Fruit fly (Drosophila melanogaster): ENCODE results near the gene mRpL1.

The mRpL1 gene

dm6 chr3R:8300928-8301752 is at the start of gene mRpL1, which contains the start of gene CG9626:
TSS of gene mRpL1 (plus strand) at chr3R:8301440.
TSS of gene CG9626 (minus strand) at chr3R:8300978.
- TF ChIP-seq CG32121 (GFP tag; IDR thresholded peaks at IDR 0.05) (no peak), Ets98B (GFP tag; IDR thresholded peaks at IDR 0.05) (no peak), CG15710 (tag; optimal IDR thresholded peaks at IDR 0.05) (no peak), CG4496 (GFP tag; IDR thresholded peaks at IDR 0.05) (peak; percentile 53; the same call in 2 of the 3 replicates), CG13204 (GFP tag; optimal IDR thresholded peaks at IDR 0.05) (no peak)

dm6 chr3R:8251532-8251931 is 49.7 kb upstream of the mRpL1 start:
- TF ChIP-seq fd96Ca (GFP tag; IDR thresholded peaks at IDR 0.05) (0 out of 3 replicates have a peak, but pooled peaks have one; percentile 18), CG13204 (GFP tag; optimal IDR thresholded peaks at IDR 0.05) (peak; percentile 90), CG12605 (GFP tag; IDR thresholded peaks at IDR 0.05) (no peak)

dm6 chr3R:8254347-8254746 is 46.9 kb upstream of the mRpL1 start:
- TF ChIP-seq Pif1A (GFP tag; optimal IDR thresholded peaks at IDR 0.05) (no peak), CG34367 (tag; optimal IDR thresholded peaks at IDR 0.05) (no peak), CG8301 (tag; optimal IDR thresholded peaks at IDR 0.05) (no peak), Ets98B (GFP tag; IDR thresholded peaks at IDR 0.05) (no peak), fd96Ca (GFP tag; IDR thresholded peaks at IDR 0.05) (no peak), CG14655 (GFP tag; optimal IDR thresholded peaks at IDR 0.05) (no peak), CG9948 (tag; optimal IDR thresholded peaks at IDR 0.05) (no peak), CG10348 (GFP tag; IDR thresholded peaks at IDR 0.05) (no peak), Snoo (tag; optimal IDR thresholded peaks at IDR 0.05) (no peak), CG12605 (GFP tag; IDR thresholded peaks at IDR 0.05) (no peak), CG13204 (GFP tag; optimal IDR thresholded peaks at IDR 0.05) (no peak), D1 (tag; optimal IDR thresholded peaks at IDR 0.05) (no peak), Pif1B (GFP tag; optimal IDR thresholded peaks at IDR 0.05) (no peak), CG8159 (tag; optimal IDR thresholded peaks at IDR 0.05) (no peak)

- peak; percentile 36; the same call in 1 of the 2 replicates for TF ChIP-seq CG12605 (GFP tag; IDR thresholded peaks at IDR 0.05)
- no peak for TF ChIP-seq CG34367 (tag; optimal IDR thresholded peaks at IDR 0.05)
- peak; percentile 68 for TF ChIP-seq CG14655 (GFP tag; optimal IDR thresholded peaks at IDR 0.05)
- no peak for TF ChIP-seq CG15710 (tag; optimal IDR thresholded peaks at IDR 0.05)
- no peak for TF ChIP-seq Pif1A (GFP tag; optimal IDR thresholded peaks at IDR 0.05)
- TF ChIP-seq CG32121 (GFP tag; IDR thresholded peaks at IDR 0.05) = peak; percentile 53
- TF ChIP-seq fd96Ca (GFP tag; IDR thresholded peaks at IDR 0.05) = no peak
- no peak for TF ChIP-seq CG4496 (GFP tag; IDR thresholded peaks at IDR 0.05)
- peak; percentile 47; the same call in 1 of the 2 replicates for TF ChIP-seq Ets98B (GFP tag; IDR thresholded peaks at IDR 0.05)
- no peak for TF ChIP-seq rn (GFP tag; IDR thresholded peaks at IDR 0.05)
- TF ChIP-seq CG8159 (tag; optimal IDR thresholded peaks at IDR 0.05) = no peak
- TF ChIP-seq gl (tag; optimal IDR thresholded peaks at IDR 0.05) = no peak
- peak; percentile 68 for TF ChIP-seq CG8301 (tag; optimal IDR thresholded peaks at IDR 0.05)
- TF ChIP-seq CG10348 (GFP tag; IDR thresholded peaks at IDR 0.05) = no peak
- no peak for TF ChIP-seq D1 (tag; optimal IDR thresholded peaks at IDR 0.05)
These were observed 45.2 kb upstream of the mRpL1 start for dm6 chr3R:8256040-8256439.

dm6 chr3R:8261634-8262033 is 39.6 kb upstream of the mRpL1 start:
- TF ChIP-seq CG4496 (GFP tag; IDR thresholded peaks at IDR 0.05) (no peak), Pif1B (GFP tag; optimal IDR thresholded peaks at IDR 0.05) (no peak), CG13204 (GFP tag; optimal IDR thresholded peaks at IDR 0.05) (no peak), CG10348 (GFP tag; IDR thresholded peaks at IDR 0.05) (no peak), CG17806 (tag; optimal IDR thresholded peaks at IDR 0.05) (no peak), CG12605 (GFP tag; IDR thresholded peaks at IDR 0.05) (no peak), CG32121 (GFP tag; IDR thresholded peaks at IDR 0.05) (no peak)

dm6 chr3R:8264302-8265080 is 36.7 kb upstream of the mRpL1 start, which contains the start of the genes RPA1 and Mcm2:
TSS of gene RPA1 (minus strand) at chr3R:8264451.
TSS of gene Mcm2 (plus strand) at chr3R:8264970.
- TF ChIP-seq CG10348 (GFP tag; IDR thresholded peaks at IDR 0.05) = peak; percentile 39; the same call in 1 of the 2 replicates
- TF ChIP-seq CG8301 (tag; optimal IDR thresholded peaks at IDR 0.05) = peak; percentile 64
- peak; percentile 61; the same call in 2 of the 3 replicates for TF ChIP-seq fd96Ca (GFP tag; IDR thresholded peaks at IDR 0.05)
- peak; percentile 85 for TF ChIP-seq CG4496 (GFP tag; IDR thresholded peaks at IDR 0.05)
- TF ChIP-seq Pif1A (GFP tag; optimal IDR thresholded peaks at IDR 0.05) = no peak
- TF ChIP-seq CG9948 (tag; optimal IDR thresholded peaks at IDR 0.05) = peak; percentile 77
- no peak for TF ChIP-seq gl (tag; optimal IDR thresholded peaks at IDR 0.05)
- peak; percentile 83 for TF ChIP-seq CG8159 (tag; optimal IDR thresholded peaks at IDR 0.05)
- TF ChIP-seq D1 (tag; optimal IDR thresholded peaks at IDR 0.05) = no peak
- TF ChIP-seq Snoo (tag; optimal IDR thresholded peaks at IDR 0.05) = peak; percentile 85
- peak; percentile 71; the same call in 1 of the 2 replicates for TF ChIP-seq Ets98B (GFP tag; IDR thresholded peaks at IDR 0.05)
- peak; percentile 65 for TF ChIP-seq CG34367 (tag; optimal IDR thresholded peaks at IDR 0.05)
- no peak for TF ChIP-seq EcR (GFP tag; optimal IDR thresholded peaks at IDR 0.05)
- TF ChIP-seq CG17806 (tag; optimal IDR thresholded peaks at IDR 0.05) = peak; percentile 70
- TF ChIP-seq CG13204 (GFP tag; optimal IDR thresholded peaks at IDR 0.05) = no peak
- TF ChIP-seq CG32121 (GFP tag; IDR thresholded peaks at IDR 0.05) = peak; percentile 73
- TF ChIP-seq rn (GFP tag; IDR thresholded peaks at IDR 0.05) = peak; percentile 73
- TF ChIP-seq Pif1B (GFP tag; optimal IDR thresholded peaks at IDR 0.05) = no peak
- TF ChIP-seq CG15710 (tag; optimal IDR thresholded peaks at IDR 0.05) = peak; percentile 83

Data from whole organism, pupa.